Worm (Caenorhabditis elegans) whole organism, L3 larva: ENCODE data around the gene ZC196.8.

ENCODE experiments used
- R02D3.7 ChIP-seq: fragments of 150-350 bp; optimal IDR thresholded peaks from 2 replicates; lab custom pipeline; 2014; ENCODE audit warnings: missing biosample characterization, missing genetic modification characterization
- ama-1 ChIP-seq: fragments of 150-350 bp; optimal IDR thresholded peaks from 2 replicates; lab custom pipeline; 2018
- daf-12 ChIP-seq: fragments of 150-350 bp; optimal IDR thresholded peaks from 2 replicates; lab custom pipeline; 2014; ENCODE audit warnings: missing biosample characterization, missing genetic modification reagents, missing genetic modification characterization
- elt-2 ChIP-seq: sonication (generic microtip); optimal IDR thresholded peaks from 2 replicates; lab custom pipeline; 2016; ENCODE audit warnings: missing genetic modification reagents, mild to moderate bottlenecking, missing genetic modification characterization, missing compliant biosample characterization
- fkh-2 ChIP-seq: fragments of 150-350 bp; optimal IDR thresholded peaks from 2 replicates; lab custom pipeline; 2014; ENCODE audit warnings: missing biosample characterization, missing genetic modification reagents, missing genetic modification characterization
- nhr-11 ChIP-seq: fragments of 150-350 bp; optimal IDR thresholded peaks from 2 replicates; lab custom pipeline; 2014; ENCODE audit warnings: missing biosample characterization, missing genetic modification characterization
- nhr-12 ChIP-seq: fragments of 150-350 bp; optimal IDR thresholded peaks from 2 replicates; lab custom pipeline; 2014; ENCODE audit warnings: missing biosample characterization, missing genetic modification characterization
- nhr-23 ChIP-seq: fragments of 150-350 bp; optimal IDR thresholded peaks from 2 replicates; lab custom pipeline; 2014; ENCODE audit warnings: missing biosample characterization, missing genetic modification reagents, missing genetic modification characterization
- nhr-28 ChIP-seq: fragments of 150-350 bp; optimal IDR thresholded peaks from 2 replicates; lab custom pipeline; 2014; ENCODE audit warnings: missing biosample characterization, missing genetic modification characterization
- tbx-2 ChIP-seq: sonication (generic microtip); optimal IDR thresholded peaks from 2 replicates; lab custom pipeline; 2016; ENCODE audit warnings: mild to moderate bottlenecking, missing genetic modification characterization, missing compliant biosample characterization
- unc-39 ChIP-seq: sonication (generic microtip); optimal IDR thresholded peaks from 4 replicates; lab custom pipeline; 2017; ENCODE audit warnings: missing biosample characterization, missing genetic modification characterization
- zag-1 ChIP-seq: fragments of 150-350 bp; optimal IDR thresholded peaks from 2 replicates; lab custom pipeline; 2014; ENCODE audit warnings: missing biosample characterization, missing genetic modification characterization
- ztf-11 ChIP-seq: fragments of 150-350 bp; optimal IDR thresholded peaks from 2 replicates; lab custom pipeline; 2014; ENCODE audit warnings: missing biosample characterization, missing genetic modification characterization

DNA sequence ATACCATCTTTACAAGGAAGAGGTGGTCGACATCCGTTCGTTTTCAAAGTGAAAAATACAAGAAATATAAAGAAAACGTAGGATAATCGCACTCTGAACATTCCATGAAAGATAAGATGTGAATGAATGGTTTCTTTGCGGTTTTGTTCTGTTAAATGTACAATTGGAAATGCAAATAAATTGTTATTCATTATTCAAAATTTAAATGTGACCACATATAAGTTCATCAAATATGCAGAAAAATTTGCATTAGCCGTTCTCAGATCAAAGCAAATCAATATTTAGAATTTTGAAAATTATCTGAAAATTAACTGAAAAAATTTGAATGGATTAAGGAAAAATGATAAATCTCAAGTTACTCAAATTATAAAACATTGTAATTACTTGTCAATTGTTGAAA lies 10.2 kb downstream of the ZC196.8 start, which contains the start of gene ZC178.2:
- TF ChIP-seq nhr-28 (tag; lab: Kevin White, UChicago) (no peak), nhr-23 (tag; lab: Kevin White, UChicago) (no peak), unc-39 (tag; lab: Kevin White, UChicago) (no peak), nhr-12 (tag; lab: Kevin White, UChicago) (no peak), tbx-2 (tag; lab: Kevin White, UChicago) (no peak), elt-2 (no peak), R02D3.7 (no peak), daf-12 (tag; lab: Kevin White, UChicago) (no peak), nhr-11 (tag; lab: Kevin White, UChicago) (no peak), ama-1 (lab: Kevin White, UChicago) (no peak), fkh-2 (tag; lab: Kevin White, UChicago) (no peak), zag-1 (no peak), ztf-11 (no peak)
